Fruit fly (Drosophila melanogaster) Kc167 (cell line): ENCODE data around the gene Vps2.

Experiments
- Myc ChIP-seq: fragments of >200 bp; optimal IDR thresholded peaks from 2 replicates; lab custom pipeline; 2017; ENCODE audit warnings: missing external identifiers
- Sin3A ChIP-seq: fragments of >200 bp; optimal IDR thresholded peaks from 2 replicates; lab custom pipeline; 2018; ENCODE audit warnings: missing external identifiers
- h ChIP-seq: fragments of >200 bp; optimal IDR thresholded peaks from 3 replicates; lab custom pipeline; 2018; ENCODE audit warnings: missing external identifiers
- insv ChIP-seq: fragments of >200 bp; optimal IDR thresholded peaks from 3 replicates; lab custom pipeline; 2018; ENCODE audit warnings: missing external identifiers
- psq ChIP-seq: fragments of >200 bp; optimal IDR thresholded peaks from 2 replicates; lab custom pipeline; 2017; ENCODE audit warnings: missing external identifiers
- ttk ChIP-seq: sonication (Bioruptor generic); optimal IDR thresholded peaks from 2 replicates; lab custom pipeline; 2017; ENCODE audit warnings: missing external identifiers

The Vps2 gene

DNA sequence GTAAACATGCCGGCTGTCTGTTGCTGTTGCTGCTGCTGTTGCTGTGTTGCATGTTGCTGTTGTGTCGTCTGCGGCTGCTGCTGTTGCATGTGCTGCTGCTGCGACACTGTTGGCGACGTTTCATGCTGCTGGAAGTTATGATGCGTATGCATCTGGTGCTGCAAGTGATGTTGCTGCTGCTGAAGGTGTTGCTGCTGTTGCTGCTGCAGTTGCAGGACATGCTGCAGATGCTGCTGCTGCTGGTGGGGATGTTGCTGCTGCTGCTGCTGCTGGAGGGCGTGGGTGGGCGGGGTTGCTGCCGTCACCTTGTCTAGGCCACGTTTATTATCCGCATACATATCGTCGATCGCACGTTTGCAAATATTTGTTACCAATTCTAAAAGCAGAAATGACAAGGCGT, 43.6 kb downstream of the Vps2 start:
- no peak for TF ChIP-seq insv (lab: Kevin White, UChicago)
- no peak for TF ChIP-seq h (lab: Kevin White, UChicago)
- no peak for TF ChIP-seq psq (lab: Kevin White, UChicago)
- TF ChIP-seq Myc = no peak
- TF ChIP-seq Sin3A (lab: Kevin White, UChicago) = no peak
- no peak for TF ChIP-seq ttk (lab: Kevin White, UChicago)

dm6 chr3R:26098502-26099210, 46.0 kb downstream of the Vps2 start, which contains the start of gene dysf:
Gene dysf (minus strand): TSS chr3R:26098711.
- no peak for TF ChIP-seq insv (lab: Kevin White, UChicago)
- TF ChIP-seq psq (lab: Kevin White, UChicago) = no peak
- no peak for TF ChIP-seq h (lab: Kevin White, UChicago)
- no peak for TF ChIP-seq Sin3A (lab: Kevin White, UChicago)
- TF ChIP-seq ttk (lab: Kevin White, UChicago) = no peak
- no peak for TF ChIP-seq Myc

dm6 chr3R:26099238-26099637, 46.6 kb downstream of the Vps2 start:
- no peak for TF ChIP-seq h (lab: Kevin White, UChicago)
- no peak for TF ChIP-seq Myc

DNA sequence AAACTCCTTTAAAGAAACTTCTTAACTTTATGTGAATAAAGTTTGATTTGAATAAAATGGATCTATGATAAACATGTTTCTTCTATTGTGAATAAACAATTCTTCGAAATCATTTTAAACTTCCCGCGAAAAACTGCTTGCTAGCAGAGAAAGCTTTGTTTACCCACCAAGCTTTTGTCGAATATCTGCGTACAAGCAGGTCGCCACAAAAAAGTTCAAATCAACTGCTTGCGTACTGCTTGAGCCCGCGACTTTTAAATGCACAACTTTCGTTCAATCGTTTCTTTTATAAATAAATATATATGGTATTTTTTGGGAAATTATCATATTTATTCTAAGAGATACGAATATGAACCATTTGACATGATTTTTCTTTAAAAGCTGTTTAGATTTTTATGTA, 50.8 kb downstream of the Vps2 start:
- no peak for TF ChIP-seq insv (lab: Kevin White, UChicago)
- TF ChIP-seq Sin3A (lab: Kevin White, UChicago) = no peak
- TF ChIP-seq ttk (lab: Kevin White, UChicago) = no peak
- TF ChIP-seq Myc = no peak
- no peak for TF ChIP-seq psq (lab: Kevin White, UChicago)
- TF ChIP-seq h (lab: Kevin White, UChicago) = no peak
